Worm (Caenorhabditis elegans): Measurements from ENCODE around the gene tps-1.

Gene tps-1

ce11 chrX:17504447-17504846 is 30.1 kb upstream of the tps-1 start:
- TF ChIP-seq nhr-80 (tag; optimal IDR thresholded peaks at IDR 0.05) (peak; percentile 66), sptf-2 (GFP tag; optimal IDR thresholded peaks at IDR 0.05) (no peak)

ce11 chrX:17502246-17502645 is 27.9 kb upstream of the tps-1 start:
- no peak for TF ChIP-seq snpc-4 (GFP tag; optimal IDR thresholded peaks at IDR 0.05)
- peak in 3 of 4 experiments; percentile 38 to 90 (median 77) for TF ChIP-seq snpc-4 (tag; optimal IDR thresholded peaks at IDR 0.05)
- no peak for TF ChIP-seq cebp-1 (GFP tag; IDR thresholded peaks at IDR 0.05)
- TF ChIP-seq cebp-1 (tag; optimal IDR thresholded peaks at IDR 0.05) = no peak
- no peak for TF ChIP-seq ama-1 (optimal IDR thresholded peaks at IDR 0.05)
- no peak for TF ChIP-seq ama-1 (GFP tag; optimal IDR thresholded peaks at IDR 0.05)

ce11 chrX:17486735-17487134 is 12.4 kb upstream of the tps-1 start, which contains the start of gene npr-24:
Gene npr-24 (minus strand): TSS chrX:17486835.
- no peak for TF ChIP-seq unc-130 (GFP tag; optimal IDR thresholded peaks at IDR 0.05)
- TF ChIP-seq sptf-2 (GFP tag; optimal IDR thresholded peaks at IDR 0.05) = no peak
- TF ChIP-seq ztf-18 (tag; optimal IDR thresholded peaks at IDR 0.05) = no peak
- no peak for TF ChIP-seq ztf-3 (GFP tag; optimal IDR thresholded peaks at IDR 0.05)
- TF ChIP-seq mcd-1 (GFP tag; IDR thresholded peaks at IDR 0.05) = no peak
- TF ChIP-seq snpc-1.3 (tag; optimal IDR thresholded peaks at IDR 0.05; ENCODE audit: insufficient read depth) = no peak
- no peak for TF ChIP-seq die-1 (tag; optimal IDR thresholded peaks at IDR 0.05)
- no peak for TF ChIP-seq nhr-90 (tag; optimal IDR thresholded peaks at IDR 0.05)

ce11 chrX:17481892-17482515 is 7.7 kb upstream of the tps-1 start:
- TF ChIP-seq F39B2.1 (GFP tag; IDR thresholded peaks at IDR 0.05) (no peak), mcd-1 (GFP tag; IDR thresholded peaks at IDR 0.05) (no peak), T26A5.8 (tag; optimal IDR thresholded peaks at IDR 0.05) (no peak), madf-10 (tag; optimal IDR thresholded peaks at IDR 0.05) (no peak), Y95B8A.8 (GFP tag; IDR thresholded peaks at IDR 0.05) (no peak), ztf-22 (GFP tag; optimal IDR thresholded peaks at IDR 0.05) (peak; percentile 9), lin-40 (tag; optimal IDR thresholded peaks at IDR 0.05) (no peak), nfyb-1 (GFP tag; IDR thresholded peaks at IDR 0.05) (peak; percentile 64; the same call in 1 of the 2 replicates), ceh-58 (GFP tag; IDR thresholded peaks at IDR 0.05) (no peak), hmg-20 (GFP tag; IDR thresholded peaks at IDR 0.05) (no peak), F57C9.4 (tag; optimal IDR thresholded peaks at IDR 0.05) (no peak), B0336.3 (GFP tag; IDR thresholded peaks at IDR 0.05) (peak; percentile 70), ccch-3 (GFP tag; optimal IDR thresholded peaks at IDR 0.05) (no peak), madf-3 (GFP tag; IDR thresholded peaks at IDR 0.05) (no peak), unc-62 (GFP tag; optimal IDR thresholded peaks at IDR 0.05) (no peak), repo-1 (tag; optimal IDR thresholded peaks at IDR 0.05) (peak; percentile 22), xnd-1 (tag; optimal IDR thresholded peaks at IDR 0.05) (no peak), madf-6 (GFP tag; IDR thresholded peaks at IDR 0.05) (no peak), Y53F4B.3 (GFP tag; IDR thresholded peaks at IDR 0.05) (no peak), cebp-1 (GFP tag; IDR thresholded peaks at IDR 0.05) (no peak), cebp-1 (tag; optimal IDR thresholded peaks at IDR 0.05) (peak; percentile 69), ztf-18 (tag; optimal IDR thresholded peaks at IDR 0.05) (no peak), chd-7 (tag; optimal IDR thresholded peaks at IDR 0.05) (no peak), F37B4.10 (GFP tag; IDR thresholded peaks at IDR 0.05) (no peak), lsl-1 (GFP tag; optimal IDR thresholded peaks at IDR 0.05) (no peak), athp-1 (tag; optimal IDR thresholded peaks at IDR 0.05) (no peak), pbrm-1 (GFP tag; IDR thresholded peaks at IDR 0.05) (0 out of 2 replicates have a peak, but pooled peaks have one; percentile 6), tbp1 (GFP tag; optimal IDR thresholded peaks at IDR 0.05) (no peak), ceh-27 (GFP tag; optimal IDR thresholded peaks at IDR 0.05) (no peak), tbx-9 (tag; optimal IDR thresholded peaks at IDR 0.05; ENCODE audit: borderline replicate concordance) (no peak)

All from whole organism, young adult.